Worm (Caenorhabditis elegans) whole organism, early embryonic: ENCODE measurements around the gene kat-1.

Experiments
- ceh-13 ChIP-seq: fragments of 200-800 bp; sonication (Bioruptor generic); optimal IDR thresholded peaks from 2 replicates; lab custom pipeline; 2018; ENCODE audit warnings: mild to moderate bottlenecking, missing genetic modification characterization, missing compliant biosample characterization
- ceh-36 ChIP-seq: sonication (generic microtip); optimal IDR thresholded peaks from 2 replicates; lab custom pipeline; 2016; ENCODE audit warnings: missing genetic modification characterization, inconsistent platforms, missing compliant biosample characterization
- hmg-4 ChIP-seq: fragments of 200-800 bp; sonication (Bioruptor generic); optimal IDR thresholded peaks from 2 replicates; lab custom pipeline; 2018; ENCODE audit warnings: mild to moderate bottlenecking, missing genetic modification characterization, missing compliant biosample characterization
- scrt-1 ChIP-seq: fragments of 200-800 bp; sonication (Bioruptor generic); IDR thresholded peaks from 2 replicates; pipeline ENCODE4 v1.3.6; 2022; ENCODE audit warnings: missing genetic modification characterization, missing compliant biosample characterization
- tbx-37 ChIP-seq: fragments of 200-800 bp; sonication (Bioruptor generic); conservative IDR thresholded peaks from 2 replicates; pipeline ENCODE4 v1.3.6; 2022; ENCODE audit warnings: missing genetic modification reagents, missing genetic modification characterization, missing compliant biosample characterization

DNA sequence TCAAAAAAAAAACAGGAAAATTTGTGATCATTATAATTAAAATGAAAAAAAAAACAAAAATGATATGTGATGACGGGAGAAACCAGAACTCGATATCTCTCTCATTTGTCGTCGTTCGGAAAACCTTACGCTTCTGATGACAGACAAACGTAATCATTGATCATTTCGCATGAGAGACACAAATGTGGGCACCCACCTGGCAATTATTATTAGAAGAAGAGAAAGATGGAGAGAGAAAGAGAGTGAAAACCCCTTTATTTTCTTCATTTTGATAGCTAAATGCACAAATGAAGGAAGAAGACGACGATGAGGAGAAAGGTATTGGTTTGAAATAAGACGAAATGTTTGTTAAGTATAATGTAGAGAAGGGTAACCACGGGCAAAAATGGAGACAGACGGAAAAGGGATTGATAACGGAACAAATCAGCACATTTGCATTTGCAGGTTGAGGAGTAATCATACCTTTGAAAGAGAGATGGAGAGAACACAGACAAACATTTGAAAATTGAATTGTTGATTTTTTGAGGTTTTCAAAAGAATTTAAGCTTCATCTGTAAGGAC is 42.4 kb upstream of the kat-1 start:
- TF ChIP-seq hmg-4: no peak
- TF ChIP-seq scrt-1 (GFP tag; lab: Robert Waterston, UW): no peak
- TF ChIP-seq ceh-36 (tag; lab: Kevin White, UChicago): no peak
- TF ChIP-seq tbx-37 (GFP tag; lab: Robert Waterston, UW): no peak
- no peak for TF ChIP-seq ceh-13
